Fruit fly (Drosophila melanogaster) whole organism, prepupa: ENCODE results near the gene Or85a.

ENCODE experiments used
- CG10669 ChIP-seq: fragments of 200-800 bp; sonication (Bioruptor generic); optimal IDR thresholded peaks from 3 replicates; lab custom pipeline; 2018; ENCODE audit warnings: missing biosample characterization, mild to moderate bottlenecking, missing genetic modification characterization, moderate library complexity
- CG11294 ChIP-seq: fragments of 200-800 bp; sonication (Bioruptor generic); IDR thresholded peaks from 2 replicates; pipeline ENCODE4 v1.3.6; 2022; ENCODE audit warnings: missing biosample characterization, missing genetic modification characterization
- CG11762 ChIP-seq: fragments of 200-800 bp; sonication (Bioruptor generic); optimal IDR thresholded peaks from 3 replicates; lab custom pipeline; 2016; ENCODE audit warnings: missing biosample characterization, missing genetic modification characterization; ENCODE audit not compliant: insufficient read depth
- CG11902 ChIP-seq: fragments of 200-800 bp; sonication (Bioruptor generic); optimal IDR thresholded peaks from 3 replicates; lab custom pipeline; 2016; ENCODE audit warnings: missing biosample characterization, missing genetic modification characterization
- CG15336 ChIP-seq: fragments of 200-800 bp; sonication (Bioruptor generic); IDR thresholded peaks from 2 replicates; pipeline ENCODE4 v1.3.6; 2022; ENCODE audit warnings: missing biosample characterization, missing genetic modification characterization
- CG1621 ChIP-seq: fragments of 200-800 bp; sonication (Bioruptor generic); optimal IDR thresholded peaks from 3 replicates; lab custom pipeline; 2018; ENCODE audit warnings: missing biosample characterization, mild to moderate bottlenecking, missing genetic modification characterization
- CG3032 ChIP-seq: fragments of 200-800 bp; optimal IDR thresholded peaks from 2 replicates; lab custom pipeline; 2019; ENCODE audit warnings: missing biosample characterization, mild to moderate bottlenecking, missing genetic modification characterization, moderate library complexity
- CG31627 ChIP-seq: fragments of 200-800 bp; sonication (Bioruptor generic); optimal IDR thresholded peaks from 3 replicates; lab custom pipeline; 2016; ENCODE audit warnings: missing biosample characterization, missing genetic modification characterization
- CG32006 ChIP-seq: fragments of 200-800 bp; sonication (Bioruptor generic); optimal IDR thresholded peaks from 3 replicates; lab custom pipeline; 2017; ENCODE audit warnings: missing biosample characterization, mild to moderate bottlenecking, missing genetic modification characterization
- CG34406 ChIP-seq: fragments of 200-800 bp; sonication (Bioruptor generic); optimal IDR thresholded peaks from 3 replicates; lab custom pipeline; 2016; ENCODE audit warnings: missing biosample characterization, missing genetic modification characterization
- CG3919 ChIP-seq: fragments of 200-800 bp; sonication (Bioruptor generic); optimal IDR thresholded peaks from 3 replicates; lab custom pipeline; 2016; ENCODE audit warnings: missing biosample characterization, missing genetic modification characterization
- CG6163 ChIP-seq: fragments of 200-800 bp; sonication (Bioruptor generic); IDR thresholded peaks from 3 replicates; pipeline ENCODE4 v1.3.6; 2022; ENCODE audit warnings: missing biosample characterization, missing genetic modification characterization
- CG6808 ChIP-seq: fragments of 200-800 bp; sonication (Bioruptor generic); optimal IDR thresholded peaks from 3 replicates; lab custom pipeline; 2017; ENCODE audit warnings: missing biosample characterization, missing genetic modification characterization, mild to moderate bottlenecking, moderate library complexity, missing genetic modification reagents
- CG6854 ChIP-seq: fragments of 200-800 bp; sonication (Bioruptor generic); optimal IDR thresholded peaks from 2 replicates; lab custom pipeline; 2017; ENCODE audit warnings: missing biosample characterization, mild to moderate bottlenecking, missing genetic modification characterization
- CG7368 ChIP-seq: fragments of 200-800 bp; sonication (Bioruptor generic); optimal IDR thresholded peaks from 3 replicates; lab custom pipeline; 2016; ENCODE audit warnings: missing biosample characterization, missing genetic modification characterization
- CG8119 ChIP-seq: fragments of 200-800 bp; sonication (Bioruptor generic); IDR thresholded peaks from 3 replicates; pipeline ENCODE4 v1.3.6; 2022; ENCODE audit warnings: missing biosample characterization, missing genetic modification characterization
- CG8319 ChIP-seq: fragments of 200-800 bp; sonication (Bioruptor generic); optimal IDR thresholded peaks from 3 replicates; lab custom pipeline; 2016; ENCODE audit warnings: missing biosample characterization, missing genetic modification characterization
- CG8632 ChIP-seq: fragments of 200-800 bp; sonication (Bioruptor generic); optimal IDR thresholded peaks from 3 replicates; lab custom pipeline; 2016; ENCODE audit warnings: missing biosample characterization, missing genetic modification characterization
- CG9139 ChIP-seq: fragments of 200-800 bp; sonication (Bioruptor generic); optimal IDR thresholded peaks from 3 replicates; lab custom pipeline; 2017; ENCODE audit warnings: missing biosample characterization, mild to moderate bottlenecking, missing genetic modification characterization
- Eip75B ChIP-seq: fragments of 200-800 bp; sonication (Bioruptor generic); optimal IDR thresholded peaks from 3 replicates; lab custom pipeline; 2016; ENCODE audit warnings: missing biosample characterization, missing genetic modification characterization
- Eip78C ChIP-seq: fragments of 200-800 bp; sonication (Bioruptor generic); peaks from one replicate; lab custom pipeline; 2016; ENCODE audit warnings: missing biosample characterization, missing genetic modification characterization
- Eip93F ChIP-seq: fragments of 200-800 bp; sonication (Bioruptor generic); optimal IDR thresholded peaks from 2 replicates; lab custom pipeline; 2016; ENCODE audit warnings: missing biosample characterization, mild to moderate bottlenecking, missing genetic modification characterization
- Ets21C ChIP-seq: fragments of 200-800 bp; sonication (Bioruptor generic); optimal IDR thresholded peaks from 3 replicates; lab custom pipeline; 2016; ENCODE audit warnings: missing biosample characterization, missing genetic modification characterization
- Ets96B ChIP-seq: fragments of 200-800 bp; optimal IDR thresholded peaks from 2 replicates; lab custom pipeline; 2019; ENCODE audit warnings: missing biosample characterization, mild to moderate bottlenecking, missing genetic modification characterization, moderate library complexity
- Gug ChIP-seq: fragments of 200-800 bp; sonication (Bioruptor generic); IDR thresholded peaks from 2 replicates; pipeline ENCODE4 v1.3.6; 2022; ENCODE audit warnings: missing biosample characterization, missing genetic modification characterization
- Hr39 ChIP-seq: fragments of 200-800 bp; sonication (Bioruptor generic); optimal IDR thresholded peaks from 2 replicates; lab custom pipeline; 2016; ENCODE audit warnings: missing biosample characterization, missing genetic modification characterization
- Hr4 ChIP-seq: fragments of 200-800 bp; sonication (Bioruptor generic); optimal IDR thresholded peaks from 3 replicates; lab custom pipeline; 2016; ENCODE audit warnings: missing biosample characterization, missing genetic modification characterization
- Lpt ChIP-seq: fragments of 200-800 bp; sonication (Bioruptor generic); optimal IDR thresholded peaks from 3 replicates; lab custom pipeline; 2016; ENCODE audit warnings: missing biosample characterization, missing genetic modification characterization
- OdsH ChIP-seq: fragments of 200-800 bp; sonication (Bioruptor generic); optimal IDR thresholded peaks from 3 replicates; lab custom pipeline; 2016; ENCODE audit warnings: missing biosample characterization, missing genetic modification characterization
- Smox ChIP-seq: fragments of 200-800 bp; sonication (Bioruptor generic); optimal IDR thresholded peaks from 3 replicates; lab custom pipeline; 2016; ENCODE audit warnings: missing biosample characterization, missing genetic modification characterization
- Sox102F ChIP-seq: fragments of 200-800 bp; sonication (Bioruptor generic); optimal IDR thresholded peaks from 2 replicates; lab custom pipeline; 2016; ENCODE audit warnings: missing biosample characterization, mild to moderate bottlenecking, missing genetic modification characterization
- Sox14 ChIP-seq: fragments of 200-800 bp; sonication (Bioruptor generic); optimal IDR thresholded peaks from 3 replicates; lab custom pipeline; 2016; ENCODE audit warnings: missing biosample characterization, missing genetic modification characterization
- Sox15 ChIP-seq: fragments of 200-800 bp; sonication (Bioruptor generic); optimal IDR thresholded peaks from 3 replicates; lab custom pipeline; 2016; ENCODE audit warnings: missing biosample characterization, missing genetic modification characterization
- acj6 ChIP-seq: fragments of 200-800 bp; sonication (Bioruptor generic); optimal IDR thresholded peaks from 3 replicates; lab custom pipeline; 2016; ENCODE audit warnings: missing biosample characterization, missing genetic modification characterization
- cyc ChIP-seq: fragments of 200-800 bp; sonication (Bioruptor generic); optimal IDR thresholded peaks from 3 replicates; lab custom pipeline; 2016; ENCODE audit warnings: missing biosample characterization, missing genetic modification characterization
- dac ChIP-seq: fragments of 200-800 bp; sonication (Bioruptor generic); optimal IDR thresholded peaks from 2 replicates; lab custom pipeline; 2017; ENCODE audit warnings: missing biosample characterization, mild to moderate bottlenecking, missing genetic modification characterization
- esn ChIP-seq: fragments of 200-800 bp; sonication (Bioruptor generic); optimal IDR thresholded peaks from 2 replicates; lab custom pipeline; 2016; ENCODE audit warnings: missing biosample characterization, mild to moderate bottlenecking, missing genetic modification characterization, moderate library complexity
- fd59A ChIP-seq: fragments of 200-800 bp; sonication (Bioruptor generic); optimal IDR thresholded peaks from 2 replicates; lab custom pipeline; 2017; ENCODE audit warnings: missing biosample characterization, mild to moderate bottlenecking, missing genetic modification characterization, missing genetic modification reagents
- fd85E ChIP-seq: fragments of 200-800 bp; sonication (Bioruptor generic); optimal IDR thresholded peaks from 3 replicates; lab custom pipeline; 2016; ENCODE audit warnings: missing biosample characterization, missing genetic modification characterization
- lz ChIP-seq: fragments of 200-800 bp; sonication (Bioruptor generic); optimal IDR thresholded peaks from 3 replicates; lab custom pipeline; 2016; ENCODE audit warnings: missing biosample characterization, missing genetic modification characterization
- net ChIP-seq: fragments of 200-800 bp; sonication (Bioruptor generic); optimal IDR thresholded peaks from 3 replicates; lab custom pipeline; 2016; ENCODE audit warnings: missing biosample characterization, missing genetic modification characterization
- pdm3 ChIP-seq: fragments of 200-800 bp; sonication (Bioruptor generic); optimal IDR thresholded peaks from 3 replicates; lab custom pipeline; 2016; ENCODE audit warnings: missing biosample characterization, missing genetic modification characterization
- salr ChIP-seq, 2 experiments: fragments of 200-800 bp; sonication (Bioruptor generic); optimal IDR thresholded peaks; 3 replicates each; lab custom pipeline; 2016 to 2018; ENCODE audit warnings: missing biosample characterization in 2 of 2, missing genetic modification characterization in 2 of 2, mild to moderate bottlenecking in 1 of 2
- spab ChIP-seq: fragments of 200-800 bp; sonication (Bioruptor generic); optimal IDR thresholded peaks from 2 replicates; lab custom pipeline; 2017; ENCODE audit warnings: missing biosample characterization, mild to moderate bottlenecking, missing genetic modification characterization, missing genetic modification reagents
- ss ChIP-seq, 2 experiments: fragments of 200-800 bp; sonication (Bioruptor generic); optimal IDR thresholded peaks; 2 replicates in 1 of 2; 3 replicates in 1 of 2; lab custom pipeline; 2017 to 2018; ENCODE audit warnings: mild to moderate bottlenecking in 2 of 2, missing biosample characterization in 2 of 2, missing genetic modification characterization in 2 of 2, moderate library complexity in 1 of 2
- svp ChIP-seq: fragments of 200-800 bp; sonication (Bioruptor generic); peaks from one replicate; lab custom pipeline; 2016; ENCODE audit warnings: missing biosample characterization, missing genetic modification characterization
- topi ChIP-seq: fragments of 200-800 bp; sonication (Bioruptor generic); optimal IDR thresholded peaks from 3 replicates; lab custom pipeline; 2016; ENCODE audit warnings: missing biosample characterization, missing genetic modification characterization
- vri ChIP-seq: fragments of 200-800 bp; sonication (Bioruptor generic); optimal IDR thresholded peaks from 3 replicates; lab custom pipeline; 2016; ENCODE audit warnings: missing biosample characterization, mild to moderate bottlenecking, missing genetic modification characterization

Or85a gene

DNA sequence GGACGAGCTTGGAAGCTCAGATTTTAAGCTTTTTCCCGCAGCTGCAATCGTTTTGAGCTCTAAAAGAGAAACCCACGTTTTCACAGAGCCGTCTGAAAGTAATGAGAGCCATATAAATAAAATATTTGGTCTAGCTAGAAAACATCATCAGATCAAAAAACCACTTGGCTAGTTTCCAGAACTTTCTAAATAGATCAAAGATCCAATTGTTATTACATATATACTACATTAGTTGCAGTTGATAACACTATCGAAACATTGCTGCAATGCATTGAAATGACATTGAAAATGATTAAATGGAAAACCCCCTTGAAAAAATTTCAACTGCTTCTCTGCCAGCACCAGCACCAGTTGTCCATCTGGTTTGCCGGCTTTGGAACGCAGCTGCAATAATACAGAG is 33.4 kb downstream of the Or85a start (continued):
- TF ChIP-seq fd59A (peak; percentile 46), dac (GFP tag; lab: Kevin White, UChicago) (peak; percentile 90), Ets21C (peak; percentile 40), CG34406 (GFP tag; lab: Kevin White, UChicago) (peak; percentile 87), CG7368 (peak; percentile 89), Hr4 (peak; percentile 97), CG8319 (GFP tag; lab: Kevin White, UChicago) (peak; percentile 90), CG6808 (GFP tag; lab: Kevin White, UChicago) (peak; percentile 68), Sox15 (GFP tag; lab: Kevin White, UChicago) (peak; percentile 92), Sox102F (GFP tag; lab: Kevin White, UChicago) (peak; percentile 66), CG6163 (GFP tag; lab: Robert Waterston, UW) (peak; percentile 91), OdsH (GFP tag; lab: Kevin White, UChicago) (peak; percentile 95), Eip93F (GFP tag; lab: Kevin White, UChicago) (no peak), spab (peak; percentile 42), CG6854 (GFP tag; lab: Kevin White, UChicago) (no peak)

DNA sequence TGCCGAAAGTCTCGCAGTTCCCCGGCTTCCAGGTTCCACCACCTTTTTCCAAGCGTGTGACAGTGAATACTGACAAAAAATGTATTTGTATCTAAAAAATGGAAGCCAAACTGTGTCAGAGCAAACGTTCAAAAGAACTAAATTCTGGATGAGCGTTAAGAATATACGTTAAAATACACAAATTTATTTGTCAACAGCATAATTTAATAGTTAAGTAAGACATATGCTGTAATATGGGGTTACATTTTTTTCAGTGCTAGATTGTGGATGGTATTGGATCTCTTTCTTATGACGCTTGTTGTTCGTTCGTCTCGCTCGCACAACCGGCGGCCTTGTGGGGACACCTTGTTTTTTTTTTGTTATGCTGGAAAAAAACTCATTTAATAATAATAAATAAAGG is 34.0 kb downstream of the Or85a start:
- TF ChIP-seq ss (GFP tag; optimal IDR thresholded peaks at IDR 0.05; lab: Kevin White, UChicago): peak; percentile 46 to 89
- peak; percentile 75 for TF ChIP-seq CG31627 (GFP tag; lab: Kevin White, UChicago)
- TF ChIP-seq topi (GFP tag; lab: Kevin White, UChicago): peak; percentile 84
- peak; percentile 67 for TF ChIP-seq CG6808 (GFP tag; lab: Kevin White, UChicago)
- TF ChIP-seq CG6163 (GFP tag; lab: Robert Waterston, UW): peak; percentile 94
- peak; percentile 48 for TF ChIP-seq fd85E (GFP tag; lab: Kevin White, UChicago)
- TF ChIP-seq CG11294 (GFP tag; lab: Robert Waterston, UW): peak; percentile 82
- TF ChIP-seq pdm3: peak; percentile 87
- peak; percentile 62 for TF ChIP-seq dac (GFP tag; lab: Kevin White, UChicago)
- TF ChIP-seq CG8632 (GFP tag; lab: Kevin White, UChicago): peak; percentile 80
- TF ChIP-seq Ets21C: peak; percentile 71
- TF ChIP-seq Lpt (GFP tag; lab: Kevin White, UChicago): peak; percentile 83
- TF ChIP-seq fd59A: peak; percentile 67
- peak; percentile 86 for TF ChIP-seq CG1621
- TF ChIP-seq CG3032 (tag; lab: Kevin White, UChicago): peak; percentile 69
- TF ChIP-seq Sox14 (GFP tag; lab: Kevin White, UChicago): peak; percentile 88
- peak; percentile 73 for TF ChIP-seq Smox (GFP tag; lab: Kevin White, UChicago)
- peak; percentile 79 for TF ChIP-seq CG8319 (GFP tag; lab: Kevin White, UChicago)
- TF ChIP-seq Hr4: peak; percentile 91
- TF ChIP-seq OdsH (GFP tag; lab: Kevin White, UChicago): peak; percentile 90
- peak; percentile 89 for TF ChIP-seq Ets96B (tag; lab: Kevin White, UChicago)
- TF ChIP-seq CG9139 (GFP tag; lab: Kevin White, UChicago): peak; percentile 58
- peak; percentile 90 for TF ChIP-seq acj6 (GFP tag; lab: Kevin White, UChicago)
- peak; percentile 50 for TF ChIP-seq vri (GFP tag; lab: Kevin White, UChicago)
- peak; percentile 92 for TF ChIP-seq CG15336 (GFP tag; lab: Robert Waterston, UW)
- TF ChIP-seq Gug (GFP tag; lab: Robert Waterston, UW): peak; percentile 77
- TF ChIP-seq spab: peak; percentile 72
- TF ChIP-seq Hr39: peak; percentile 83
- peak; percentile 90 for TF ChIP-seq svp (GFP tag; lab: Kevin White, UChicago)
- TF ChIP-seq Eip93F (GFP tag; lab: Kevin White, UChicago): no peak
- peak; percentile 85 for TF ChIP-seq CG32006 (GFP tag; lab: Kevin White, UChicago)
- TF ChIP-seq CG6854 (GFP tag; lab: Kevin White, UChicago): peak; percentile 28
- TF ChIP-seq esn (GFP tag; lab: Kevin White, UChicago): peak; percentile 77
- TF ChIP-seq Sox15 (GFP tag; lab: Kevin White, UChicago): peak; percentile 86
- TF ChIP-seq CG3919 (GFP tag; lab: Kevin White, UChicago): peak; percentile 92
- TF ChIP-seq CG8119 (GFP tag; lab: Robert Waterston, UW): peak; percentile 88
- TF ChIP-seq Sox102F (GFP tag; lab: Kevin White, UChicago): peak; percentile 82
- peak; percentile 79 for TF ChIP-seq CG11902 (GFP tag; lab: Kevin White, UChicago)
- TF ChIP-seq Eip78C (GFP tag; lab: Kevin White, UChicago): peak; percentile 97
- TF ChIP-seq salr (GFP tag; optimal IDR thresholded peaks at IDR 0.05; lab: Kevin White, UChicago): peak; percentile 69 to 85
- TF ChIP-seq lz: peak; percentile 71
- TF ChIP-seq Eip75B (GFP tag; lab: Kevin White, UChicago): peak; percentile 86
- peak; percentile 85 for TF ChIP-seq CG10669
- peak; percentile 48 for TF ChIP-seq net
- peak; percentile 79 for TF ChIP-seq cyc (GFP tag; lab: Kevin White, UChicago)
- peak; percentile 89 for TF ChIP-seq CG11762 (GFP tag; lab: Kevin White, UChicago)
